Worm (Caenorhabditis elegans) whole organism, late embryonic: ENCODE results near the gene col-98.

Experiments used
- C08G9.2 ChIP-seq: sonication (generic microtip); optimal IDR thresholded peaks from 2 replicates; lab custom pipeline; 2016; ENCODE audit warnings: mild to moderate bottlenecking, missing genetic modification characterization, moderate library complexity, missing compliant biosample characterization
- F13H6.1 ChIP-seq: sonication (generic microtip); optimal IDR thresholded peaks from 2 replicates; lab custom pipeline; 2016; ENCODE audit warnings: missing genetic modification characterization, missing compliant biosample characterization
- K09A11.1 ChIP-seq: sonication (generic microtip); optimal IDR thresholded peaks from 2 replicates; lab custom pipeline; 2017; ENCODE audit warnings: antibody characterized with exemption, mild to moderate bottlenecking, missing genetic modification characterization, missing compliant biosample characterization; ENCODE audit not compliant: insufficient read depth
- T23F11.4 ChIP-seq: fragments of 200-800 bp; sonication (Bioruptor generic); optimal IDR thresholded peaks from 2 replicates; lab custom pipeline; 2018; ENCODE audit warnings: mild to moderate bottlenecking, missing genetic modification characterization, missing compliant biosample characterization
- ahr-1 ChIP-seq: sonication (generic microtip); optimal IDR thresholded peaks from 2 replicates; lab custom pipeline; 2016; ENCODE audit warnings: missing genetic modification characterization, missing compliant biosample characterization
- ama-1 ChIP-seq: fragments of 150-350 bp; optimal IDR thresholded peaks from 2 replicates; lab custom pipeline; 2014
- ceh-14 ChIP-seq: sonication (generic microtip); optimal IDR thresholded peaks from 2 replicates; lab custom pipeline; 2016; ENCODE audit warnings: missing genotype, missing genetic modification characterization, missing compliant biosample characterization
- ceh-19 ChIP-seq: fragments of 200-800 bp; sonication (Bioruptor generic); optimal IDR thresholded peaks from 2 replicates; lab custom pipeline; 2018; ENCODE audit warnings: mild to moderate bottlenecking, missing genetic modification characterization, missing compliant biosample characterization
- ceh-24 ChIP-seq: sonication (generic microtip); optimal IDR thresholded peaks from 2 replicates; lab custom pipeline; 2016; ENCODE audit warnings: mild to moderate bottlenecking, missing genetic modification characterization, missing compliant biosample characterization
- ceh-45 ChIP-seq: fragments of 200-800 bp; sonication (Bioruptor generic); IDR thresholded peaks from 2 replicates; pipeline ENCODE4 v1.3.6; 2022; ENCODE audit warnings: missing genetic modification reagents, missing genetic modification characterization, missing compliant biosample characterization
- ceh-48 ChIP-seq: sonication (generic microtip); optimal IDR thresholded peaks from 2 replicates; lab custom pipeline; 2016; ENCODE audit warnings: missing genetic modification characterization, inconsistent platforms, missing compliant biosample characterization
- ceh-6 ChIP-seq: fragments of 200-800 bp; sonication (Bioruptor generic); optimal IDR thresholded peaks from 2 replicates; lab custom pipeline; 2018; ENCODE audit warnings: mild to moderate bottlenecking, missing genetic modification characterization, missing compliant biosample characterization
- ceh-9 ChIP-seq: sonication (generic microtip); optimal IDR thresholded peaks from 2 replicates; lab custom pipeline; 2016; ENCODE audit warnings: mild to moderate bottlenecking, missing genetic modification characterization, inconsistent platforms, missing compliant biosample characterization
- dmd-4 ChIP-seq: sonication (generic microtip); optimal IDR thresholded peaks from 2 replicates; lab custom pipeline; 2016; ENCODE audit warnings: borderline replicate concordance, missing genetic modification characterization, missing compliant biosample characterization
- elt-2 ChIP-seq: sonication (generic microtip); optimal IDR thresholded peaks from 2 replicates; lab custom pipeline; 2016; ENCODE audit warnings: missing genetic modification reagents, missing genetic modification characterization, missing compliant biosample characterization
- ets-4 ChIP-seq: sonication (generic microtip); optimal IDR thresholded peaks from 2 replicates; lab custom pipeline; 2016; ENCODE audit warnings: missing genetic modification characterization, missing compliant biosample characterization
- eyg-1 ChIP-seq: sonication (generic microtip); optimal IDR thresholded peaks from 2 replicates; lab custom pipeline; 2016; ENCODE audit warnings: missing genotype, missing genetic modification characterization, missing compliant biosample characterization
- fax-1 ChIP-seq: sonication (generic microtip); optimal IDR thresholded peaks from 2 replicates; lab custom pipeline; 2016; ENCODE audit warnings: missing genotype, missing genetic modification characterization, missing compliant biosample characterization
- gmeb-2 ChIP-seq: sonication (generic microtip); optimal IDR thresholded peaks from 2 replicates; lab custom pipeline; 2016; ENCODE audit warnings: missing genetic modification characterization, inconsistent platforms, missing compliant biosample characterization
- hlh-15 ChIP-seq: sonication (generic microtip); optimal IDR thresholded peaks from 2 replicates; lab custom pipeline; 2016; ENCODE audit warnings: missing genetic modification characterization, missing compliant biosample characterization
- hlh-30 ChIP-seq: sonication (generic microtip); optimal IDR thresholded peaks from 2 replicates; lab custom pipeline; 2017; ENCODE audit warnings: antibody characterized with exemption, missing genetic modification characterization, missing compliant biosample characterization; ENCODE audit not compliant: insufficient read depth
- hlh-6 ChIP-seq: sonication (generic microtip); optimal IDR thresholded peaks from 2 replicates; lab custom pipeline; 2016; ENCODE audit warnings: missing genotype, missing genetic modification characterization, missing compliant biosample characterization
- hlh-8 ChIP-seq: sonication (generic microtip); optimal IDR thresholded peaks from 2 replicates; lab custom pipeline; 2016; ENCODE audit warnings: missing genotype, missing genetic modification characterization, missing compliant biosample characterization
- madf-2 ChIP-seq: sonication (generic microtip); optimal IDR thresholded peaks from 2 replicates; lab custom pipeline; 2017; ENCODE audit warnings: missing genetic modification characterization, missing compliant biosample characterization
- nhr-11 ChIP-seq: fragments of 150-350 bp; optimal IDR thresholded peaks from 2 replicates; lab custom pipeline; 2014; ENCODE audit warnings: missing biosample characterization, missing genetic modification characterization
- nhr-232 ChIP-seq: sonication (generic microtip); optimal IDR thresholded peaks from 2 replicates; lab custom pipeline; 2016; ENCODE audit warnings: missing genetic modification characterization, missing compliant biosample characterization
- odd-2 ChIP-seq: sonication (generic microtip); optimal IDR thresholded peaks from 2 replicates; lab custom pipeline; 2017; ENCODE audit warnings: antibody characterized with exemption, mild to moderate bottlenecking, missing genetic modification characterization, missing compliant biosample characterization
- pha-2 ChIP-seq: sonication (generic microtip); optimal IDR thresholded peaks from 2 replicates; lab custom pipeline; 2017; ENCODE audit warnings: mild to moderate bottlenecking, missing genetic modification characterization, missing compliant biosample characterization
- ref-2 ChIP-seq: sonication (generic microtip); optimal IDR thresholded peaks from 2 replicates; lab custom pipeline; 2016; ENCODE audit warnings: missing genetic modification characterization, missing compliant biosample characterization
- sox-2 ChIP-seq: fragments of 200-800 bp; sonication (Bioruptor generic); IDR thresholded peaks from 2 replicates; pipeline ENCODE4 v1.3.6; 2022; ENCODE audit warnings: missing genetic modification reagents, missing genetic modification characterization, missing compliant biosample characterization
- syd-9 ChIP-seq: sonication (generic microtip); optimal IDR thresholded peaks from 2 replicates; lab custom pipeline; 2016; ENCODE audit warnings: mild to moderate bottlenecking, missing genetic modification characterization, moderate library complexity, missing compliant biosample characterization
- unc-42 ChIP-seq: sonication (generic microtip); optimal IDR thresholded peaks from 2 replicates; lab custom pipeline; 2016; ENCODE audit warnings: missing genotype, missing genetic modification characterization, missing compliant biosample characterization
- ztf-16 ChIP-seq: sonication (generic microtip); optimal IDR thresholded peaks from 2 replicates; lab custom pipeline; 2017; ENCODE audit warnings: missing genetic modification characterization, missing compliant biosample characterization

Gene col-98

DNA sequence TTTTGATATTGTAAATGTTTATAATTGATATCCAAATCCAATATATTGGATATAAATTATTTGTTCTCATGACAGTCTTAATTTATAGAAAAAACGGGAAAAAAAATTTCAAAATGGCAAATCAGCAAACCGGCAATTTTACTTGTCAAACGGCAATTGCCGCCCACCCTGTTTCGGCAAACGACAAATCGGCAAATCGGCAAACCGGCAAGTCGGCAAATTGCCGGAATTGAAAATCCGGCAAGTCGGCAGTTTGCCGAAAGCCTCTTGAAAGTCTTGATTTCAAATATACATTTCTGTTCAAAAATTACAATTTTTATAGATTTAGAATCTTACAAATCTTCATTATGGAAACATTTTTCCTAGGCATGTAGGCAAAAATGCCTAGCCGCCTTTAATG lies 9.1 kb downstream of the col-98 start:
- TF ChIP-seq C08G9.2 (no peak), ahr-1 (tag; lab: Kevin White, UChicago) (no peak), hlh-30 (no peak), madf-2 (tag; lab: Kevin White, UChicago) (no peak)

DNA sequence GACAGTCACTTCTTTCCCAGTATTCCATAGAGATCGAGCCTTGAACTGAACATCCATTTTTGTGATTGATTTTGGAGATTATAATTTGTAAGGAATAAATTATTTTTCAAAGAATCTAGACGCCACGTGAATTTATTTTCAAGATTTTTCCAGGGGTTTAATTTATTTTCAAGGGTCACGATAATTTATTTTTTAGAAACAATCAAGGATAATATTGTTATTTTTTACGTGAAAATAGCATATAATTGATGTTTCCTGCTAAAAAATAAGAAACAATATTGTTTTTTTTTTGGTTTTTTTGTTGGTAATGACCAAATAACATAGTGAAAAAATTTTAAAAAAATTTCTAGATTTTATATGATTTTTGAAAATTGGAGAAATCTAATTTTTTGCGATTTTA lies 10.8 kb downstream of the col-98 start, which contains the start of gene F14F7.4:
F14F7.4 (minus strand) TSS at position 101 of the 400 bp plus-strand sequence.
- TF ChIP-seq ama-1 (lab: Kevin White, UChicago) (no peak), dmd-4 (tag; lab: Kevin White, UChicago) (no peak), F13H6.1 (tag; lab: Kevin White, UChicago) (no peak), T23F11.4 (GFP tag; lab: Kevin White, UChicago) (no peak), nhr-232 (tag; lab: Kevin White, UChicago) (no peak), sox-2 (GFP tag; lab: Robert Waterston, UW) (no peak), syd-9 (tag; lab: Kevin White, UChicago) (no peak), elt-2 (tag; lab: Kevin White, UChicago) (no peak), odd-2 (no peak), ceh-45 (GFP tag; lab: Robert Waterston, UW) (no peak), hlh-8 (tag; lab: Kevin White, UChicago) (no peak)

DNA sequence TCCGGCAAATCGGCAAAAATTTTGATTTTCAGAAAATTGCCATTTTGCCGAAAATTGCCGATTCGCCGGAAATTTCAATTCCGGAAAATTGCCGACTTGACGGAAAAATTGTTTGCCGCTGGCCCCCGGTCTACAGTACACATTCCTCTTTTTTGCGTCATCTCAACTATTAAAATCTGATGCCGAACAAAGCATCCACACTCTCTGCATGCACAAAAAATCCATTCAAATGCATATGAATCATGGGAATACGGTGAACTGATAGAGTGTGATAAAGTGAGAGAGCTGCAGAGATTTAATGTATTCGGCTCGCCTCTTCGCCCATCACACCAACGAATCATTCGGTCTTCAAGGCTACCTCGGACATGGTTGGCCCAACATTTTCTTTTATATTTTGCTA lies 11.7 kb downstream of the col-98 start, which contains the start of gene F14F7.7:
F14F7.7 (plus strand) TSS at position 354 of the 400 bp plus-strand sequence.
- TF ChIP-seq hlh-6 (tag; lab: Kevin White, UChicago) = no peak
- no peak for TF ChIP-seq eyg-1 (tag; lab: Kevin White, UChicago)
- TF ChIP-seq ref-2 = no peak
- TF ChIP-seq hlh-15 (tag; lab: Kevin White, UChicago) = no peak
- no peak for TF ChIP-seq sox-2 (GFP tag; lab: Robert Waterston, UW)
- no peak for TF ChIP-seq ceh-6
- no peak for TF ChIP-seq nhr-11 (tag; lab: Kevin White, UChicago)
- no peak for TF ChIP-seq ahr-1 (tag; lab: Kevin White, UChicago)
- TF ChIP-seq F13H6.1 (tag; lab: Kevin White, UChicago) = no peak
- no peak for TF ChIP-seq ceh-19 (GFP tag; lab: Kevin White, UChicago)
- TF ChIP-seq K09A11.1 (tag; lab: Kevin White, UChicago) = no peak
- TF ChIP-seq gmeb-2 (tag; lab: Kevin White, UChicago) = no peak
- TF ChIP-seq ceh-9 (tag; lab: Kevin White, UChicago) = no peak
- no peak for TF ChIP-seq nhr-232 (tag; lab: Kevin White, UChicago)
- no peak for TF ChIP-seq ceh-14 (tag; lab: Kevin White, UChicago)
- TF ChIP-seq elt-2 (tag; lab: Kevin White, UChicago) = no peak
- TF ChIP-seq ceh-24 (tag; lab: Kevin White, UChicago) = no peak
- no peak for TF ChIP-seq unc-42 (tag; lab: Kevin White, UChicago)
- no peak for TF ChIP-seq T23F11.4 (GFP tag; lab: Kevin White, UChicago)
- no peak for TF ChIP-seq pha-2

DNA sequence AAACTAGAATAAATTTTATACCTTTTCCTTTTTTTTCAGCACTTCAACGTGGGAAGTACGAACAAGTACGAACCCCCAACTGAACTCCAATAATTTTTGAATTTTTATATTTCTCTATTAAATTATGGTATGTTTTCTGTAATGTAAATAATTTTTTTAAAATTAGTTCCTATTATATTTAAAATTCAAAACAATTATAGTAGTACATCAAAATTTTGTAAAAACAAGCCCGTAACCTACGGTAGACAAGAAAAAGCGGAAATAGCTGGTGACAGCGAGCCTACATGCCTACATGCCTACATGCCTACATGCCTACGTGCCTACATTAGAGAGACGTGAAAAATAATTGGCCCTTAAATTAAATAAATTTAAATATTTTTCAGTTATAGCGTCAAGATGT lies 12.9 kb downstream of the col-98 start, which contains the start of gene F14F7.5:
F14F7.5 (plus strand) TSS at position 301 of the 400 bp plus-strand sequence.
- TF ChIP-seq ets-4 (tag; lab: Kevin White, UChicago) (no peak), ceh-24 (tag; lab: Kevin White, UChicago) (no peak), ceh-6 (no peak), ceh-48 (tag; lab: Kevin White, UChicago) (no peak), ztf-16 (tag; lab: Kevin White, UChicago) (no peak), dmd-4 (tag; lab: Kevin White, UChicago) (no peak), F13H6.1 (tag; lab: Kevin White, UChicago) (no peak), C08G9.2 (no peak), fax-1 (tag; lab: Kevin White, UChicago) (no peak)
